Worm (Caenorhabditis elegans): ENCODE data around the gene F21D5.3.

ce11 chrIV:8745591-8746302, 15.1 kb downstream of the F21D5.3 start, which contains the start of the genes F20C5.7 and parg-1:
- TF ChIP-seq pes-1 (GFP tag; IDR thresholded peaks at IDR 0.05) (no peak), flt-1 (GFP tag; IDR thresholded peaks at IDR 0.05) (no peak), ceh-13 (GFP tag; optimal IDR thresholded peaks at IDR 0.05) (no peak), ceh-36 (tag; optimal IDR thresholded peaks at IDR 0.05) (no peak), ama-1 (optimal IDR thresholded peaks at IDR 0.05) (no peak)

Measured in whole organism, early embryonic.